Worm (Caenorhabditis elegans): Measurements from ENCODE around the gene mrps-31.

The mrps-31 gene

DNA sequence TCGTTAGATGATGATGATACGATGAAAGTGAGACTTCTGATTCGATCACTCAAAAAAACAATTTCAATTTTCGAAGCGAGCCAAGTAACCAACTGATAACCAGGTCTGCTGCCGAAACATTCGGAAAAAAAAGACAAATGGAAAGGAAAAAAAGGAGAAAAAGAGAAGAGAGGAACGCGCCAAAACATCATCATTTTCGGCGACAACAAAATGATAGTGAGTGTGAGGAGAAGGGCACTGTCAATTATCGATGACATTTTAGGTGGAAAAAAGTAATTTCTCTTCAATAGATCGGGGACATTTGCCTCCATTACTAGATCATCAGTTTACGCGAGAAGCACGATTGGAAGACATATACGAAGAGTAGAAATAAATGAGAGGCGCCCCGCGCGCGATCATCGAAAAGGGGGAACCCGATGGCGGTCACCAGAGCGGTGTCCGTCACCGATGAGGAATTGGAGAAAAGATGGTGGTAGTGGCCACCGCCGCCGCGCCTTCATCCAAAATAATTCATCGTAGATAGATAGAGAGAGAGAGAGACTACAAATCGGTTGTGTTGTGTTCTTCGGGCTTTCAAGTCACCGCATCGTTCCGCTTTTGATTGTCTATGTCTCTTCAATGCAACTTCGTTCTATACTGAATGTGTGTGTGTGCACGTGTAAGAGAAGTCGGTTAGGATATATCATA is 8.8 kb downstream of the mrps-31 start:
- TF ChIP-seq blmp-1 (tag; optimal IDR thresholded peaks at IDR 0.05) (no peak), unc-120 (tag; optimal IDR thresholded peaks at IDR 0.05; ENCODE audit: poor library complexity, severe bottlenecking) (no peak), unc-39 (tag; optimal IDR thresholded peaks at IDR 0.05) (no peak), mab-5 (tag; optimal IDR thresholded peaks at IDR 0.05) (no peak), ham-2 (GFP tag; optimal IDR thresholded peaks at IDR 0.05) (no peak), nhr-12 (tag; optimal IDR thresholded peaks at IDR 0.05) (no peak), M03D4.4 (tag; optimal IDR thresholded peaks at IDR 0.05) (no peak), ceh-43 (GFP tag; optimal IDR thresholded peaks at IDR 0.05) (no peak), ces-1 (GFP tag; optimal IDR thresholded peaks at IDR 0.05) (no peak), ceh-39 (tag; optimal IDR thresholded peaks at IDR 0.05) (no peak), sem-2 (GFP tag; optimal IDR thresholded peaks at IDR 0.05) (no peak), nhr-2 (tag; optimal IDR thresholded peaks at IDR 0.05) (no peak), nhr-76 (tag; optimal IDR thresholded peaks at IDR 0.05) (no peak), hlh-1 (tag; optimal IDR thresholded peaks at IDR 0.05) (no peak), ceh-83 (GFP tag; optimal IDR thresholded peaks at IDR 0.05) (no peak), cnd-1 (tag; optimal IDR thresholded peaks at IDR 0.05) (no peak), elt-3 (tag; optimal IDR thresholded peaks at IDR 0.05) (no peak), pha-4 (tag; optimal IDR thresholded peaks at IDR 0.05) (no peak), bed-3 (GFP tag; optimal IDR thresholded peaks at IDR 0.05) (no peak), elt-1 (tag; optimal IDR thresholded peaks at IDR 0.05; ENCODE audit: borderline replicate concordance, insufficient read depth) (no peak)

ce11 chrIII:3620652-3621051 is 9.5 kb downstream of the mrps-31 start:
- TF ChIP-seq pha-4 (tag; optimal IDR thresholded peaks at IDR 0.05) (no peak), blmp-1 (tag; optimal IDR thresholded peaks at IDR 0.05) (no peak), ceh-39 (tag; optimal IDR thresholded peaks at IDR 0.05) (no peak), sptf-1 (tag; optimal IDR thresholded peaks at IDR 0.05) (peak; percentile 40), mls-2 (tag; optimal IDR thresholded peaks at IDR 0.05) (peak; percentile 45), drap-1 (GFP tag; optimal IDR thresholded peaks at IDR 0.05) (peak; percentile 50), ceh-83 (GFP tag; optimal IDR thresholded peaks at IDR 0.05) (peak; percentile 63), lin-13 (tag; optimal IDR thresholded peaks at IDR 0.05) (no peak), unc-39 (tag; optimal IDR thresholded peaks at IDR 0.05) (peak; percentile 29), sem-2 (GFP tag; optimal IDR thresholded peaks at IDR 0.05) (peak; percentile 41), elt-1 (tag; optimal IDR thresholded peaks at IDR 0.05; ENCODE audit: borderline replicate concordance, insufficient read depth) (no peak), ces-1 (GFP tag; optimal IDR thresholded peaks at IDR 0.05) (peak; percentile 32), hlh-1 (tag; optimal IDR thresholded peaks at IDR 0.05) (no peak), cnd-1 (tag; optimal IDR thresholded peaks at IDR 0.05) (peak; percentile 73), ham-2 (GFP tag; optimal IDR thresholded peaks at IDR 0.05) (peak; percentile 40), nhr-2 (tag; optimal IDR thresholded peaks at IDR 0.05) (peak; percentile 23), nhr-28 (tag; optimal IDR thresholded peaks at IDR 0.05) (no peak), ztf-11 (tag; optimal IDR thresholded peaks at IDR 0.05) (no peak), nhr-237 (tag; optimal IDR thresholded peaks at IDR 0.05) (no peak), mab-5 (tag; optimal IDR thresholded peaks at IDR 0.05) (no peak)

ce11 chrIII:3619621-3620261 is 10.4 kb downstream of the mrps-31 start:
- TF ChIP-seq ceh-83 (GFP tag; optimal IDR thresholded peaks at IDR 0.05) (no peak), tbx-8 (GFP tag; optimal IDR thresholded peaks at IDR 0.05) (no peak), bed-3 (GFP tag; optimal IDR thresholded peaks at IDR 0.05) (no peak)

DNA sequence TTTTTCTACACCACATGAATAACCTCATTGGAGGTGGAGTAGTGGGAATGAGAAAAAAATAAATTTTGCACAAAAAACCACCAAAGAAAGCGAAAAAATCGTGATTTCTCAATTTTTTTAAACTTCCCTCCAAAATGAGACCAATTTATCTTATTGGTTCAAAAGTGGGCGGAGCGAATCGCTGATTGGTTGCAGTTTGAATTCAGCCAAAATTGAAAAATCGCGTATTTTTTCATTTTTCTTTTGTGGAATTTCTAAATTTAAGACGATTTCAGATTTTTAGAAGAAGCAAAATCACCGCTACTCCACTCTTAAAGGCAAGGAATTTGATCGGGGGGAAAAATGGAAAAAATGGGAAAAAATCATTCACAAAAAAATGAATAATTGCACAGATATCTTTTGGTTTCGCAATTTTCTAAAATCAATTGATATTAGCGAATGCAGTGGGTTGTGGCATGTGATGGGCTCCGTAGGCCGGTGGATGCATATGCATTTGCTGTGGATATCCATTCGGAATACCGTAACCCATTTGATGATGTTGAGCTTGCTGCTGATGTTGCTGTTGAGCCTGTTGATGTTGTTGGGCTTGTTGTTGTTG is 17.2 kb downstream of the mrps-31 start:
- TF ChIP-seq mep-1 (tag; optimal IDR thresholded peaks at IDR 0.05) (no peak), lsy-2 (tag; optimal IDR thresholded peaks at IDR 0.05) (no peak), ceh-43 (GFP tag; optimal IDR thresholded peaks at IDR 0.05) (no peak), blmp-1 (tag; optimal IDR thresholded peaks at IDR 0.05) (no peak), ham-2 (GFP tag; optimal IDR thresholded peaks at IDR 0.05) (no peak), ceh-83 (GFP tag; optimal IDR thresholded peaks at IDR 0.05) (no peak), tbx-8 (GFP tag; optimal IDR thresholded peaks at IDR 0.05) (no peak), elt-3 (tag; optimal IDR thresholded peaks at IDR 0.05) (no peak), mls-2 (tag; optimal IDR thresholded peaks at IDR 0.05) (no peak)
